Fruit fly (Drosophila melanogaster): ENCODE results near the gene Sytbeta.

Sytbeta gene

DNA sequence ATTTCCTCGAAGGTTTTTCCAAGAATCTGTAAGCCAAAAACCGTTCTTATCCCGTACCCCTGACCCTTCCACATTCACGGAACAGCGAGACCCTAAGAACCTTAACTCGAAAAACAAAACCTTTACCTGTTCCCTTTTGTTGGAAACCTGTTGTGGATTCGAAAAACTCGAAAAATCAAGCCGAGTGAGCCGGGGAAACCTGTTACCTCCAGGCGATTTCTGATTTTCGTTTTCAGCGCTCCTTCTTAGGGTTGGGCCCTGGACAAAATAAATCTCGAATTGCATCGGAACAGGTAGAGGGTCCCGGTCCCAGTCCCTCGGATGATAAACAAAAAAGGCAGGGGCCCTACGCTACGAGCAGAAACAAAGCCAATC is 91.5 kb downstream of the Sytbeta start:
- TF ChIP-seq noc (tag; optimal IDR thresholded peaks at IDR 0.05), result no peak

DNA sequence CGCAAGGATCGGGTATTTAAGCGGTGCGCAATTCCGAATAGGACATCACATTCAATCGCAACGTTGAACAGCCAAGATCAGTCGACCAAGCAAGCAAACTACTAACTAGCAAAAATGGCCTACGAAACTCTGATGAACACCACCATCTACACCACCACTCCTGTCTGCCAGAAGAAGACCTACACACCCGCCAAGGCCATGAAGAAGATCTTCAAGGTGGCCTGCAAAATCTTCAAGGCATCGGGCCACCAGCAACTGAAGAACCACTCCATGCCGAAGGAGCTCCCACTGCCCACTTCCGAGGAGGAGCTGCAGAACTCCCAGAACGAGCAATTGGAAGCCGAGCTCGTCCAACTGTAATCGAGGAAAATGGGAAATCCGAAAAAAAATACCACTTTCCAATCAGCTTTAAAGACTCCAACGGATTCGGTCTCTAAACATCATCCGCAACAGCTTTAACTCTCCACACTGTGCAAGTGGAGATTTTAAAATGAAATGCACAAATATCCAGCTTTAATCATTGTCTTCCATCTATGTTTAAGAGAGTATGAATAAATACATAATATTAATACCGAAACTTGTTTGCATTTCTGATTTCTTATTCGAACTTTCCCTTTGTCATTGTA is 92.0 kb downstream of the Sytbeta start, which contains the start of gene Brd:
Gene Brd, plus strand, starts transcription at position 43 of the 626 bp plus-strand sequence.
- no peak for TF ChIP-seq noc (tag; optimal IDR thresholded peaks at IDR 0.05)

DNA sequence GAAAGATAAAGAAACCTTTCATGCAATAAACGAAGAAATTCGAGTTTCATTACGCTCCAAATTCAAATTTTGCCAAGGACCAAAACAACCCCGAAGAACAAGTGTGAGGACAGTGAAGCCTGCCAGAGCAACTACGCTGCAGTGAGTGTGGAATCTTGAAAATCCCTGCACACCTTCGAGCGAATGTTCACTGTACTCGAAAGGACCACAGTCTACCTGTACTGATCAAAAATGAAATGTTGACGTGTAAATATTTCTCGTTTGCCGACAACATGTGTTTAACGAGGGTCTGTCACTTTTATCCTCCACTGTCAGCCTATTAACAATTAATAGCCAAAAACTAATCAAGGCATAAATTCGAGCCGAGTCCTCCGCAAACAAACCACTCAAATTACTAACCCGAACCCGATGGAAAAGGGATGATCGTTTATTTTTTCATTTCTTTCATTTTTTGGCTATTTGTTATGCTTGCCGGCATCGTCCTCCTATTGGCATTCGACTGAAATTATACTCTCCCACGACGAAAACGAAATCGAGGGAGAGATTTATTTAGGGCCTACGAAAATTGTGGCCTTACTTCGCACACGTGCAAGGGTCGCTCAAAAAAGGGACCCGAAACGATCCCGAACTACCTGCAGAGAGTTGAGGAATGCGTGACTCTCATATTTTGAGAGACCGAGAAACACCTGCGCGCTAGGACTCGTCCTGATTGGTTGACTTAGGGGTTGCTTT is 92.7 kb downstream of the Sytbeta start:
- TF ChIP-seq noc (tag; optimal IDR thresholded peaks at IDR 0.05), result no peak

DNA sequence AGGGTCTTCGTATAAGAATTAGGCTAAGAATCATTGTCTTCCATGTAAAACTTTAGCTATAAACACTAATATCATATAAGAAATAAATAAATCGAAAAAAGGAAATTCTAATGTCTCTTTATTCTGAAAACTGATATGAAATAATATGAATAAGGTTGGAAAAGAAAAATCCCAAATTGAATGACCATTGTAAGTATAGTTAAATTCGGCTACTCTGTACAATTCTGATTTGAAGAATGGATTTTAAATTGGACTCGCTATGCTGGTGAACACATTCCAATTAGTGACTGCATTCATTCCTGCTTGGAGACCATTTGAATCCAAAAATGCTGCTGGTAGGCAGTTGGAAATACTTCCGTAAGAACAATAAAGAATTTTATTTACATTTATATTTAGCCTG is 94.6 kb downstream of the Sytbeta start:
- no peak for TF ChIP-seq noc (tag; optimal IDR thresholded peaks at IDR 0.05)

DNA sequence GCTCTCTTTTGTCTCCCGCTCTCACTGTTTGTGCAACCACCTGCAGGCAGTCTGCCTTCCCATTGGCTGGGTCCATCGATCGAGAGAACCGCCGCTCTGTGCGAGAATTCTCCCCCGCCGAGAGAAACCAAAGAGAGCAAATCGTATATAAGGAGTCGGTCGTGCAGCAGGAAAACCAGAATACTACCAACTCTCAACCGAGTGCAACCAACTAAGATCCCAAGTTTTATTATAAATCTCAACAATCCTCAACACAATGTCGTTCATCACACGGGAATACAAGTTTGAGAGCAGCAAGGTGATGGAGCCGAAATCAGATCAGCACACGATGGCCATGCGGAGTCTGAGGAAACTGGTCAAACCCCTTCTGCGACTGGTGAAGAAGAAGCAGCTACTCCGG is 95.6 kb downstream of the Sytbeta start, which contains the start of gene Tom:
Gene Tom, plus strand, starts transcription at position 174 of the 400 bp plus-strand sequence.
- no peak for TF ChIP-seq noc (tag; optimal IDR thresholded peaks at IDR 0.05)

DNA sequence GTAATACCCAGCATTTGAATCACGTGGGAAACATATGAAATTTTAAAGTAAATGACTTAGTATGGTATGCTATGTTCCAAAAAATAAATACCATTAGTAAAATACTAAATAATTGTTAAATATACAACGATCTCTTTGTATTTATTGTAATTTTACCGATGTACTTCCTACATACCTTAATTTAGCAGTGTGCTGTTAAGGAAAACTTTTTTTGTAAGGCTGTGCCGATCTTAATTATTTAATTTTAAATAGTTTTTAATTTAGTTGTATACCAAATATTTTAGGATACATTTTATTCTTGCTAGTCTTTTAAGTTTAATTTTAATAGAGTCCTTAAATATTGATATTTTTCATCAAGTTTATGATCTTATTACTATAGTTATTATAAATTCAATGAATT is 96.2 kb downstream of the Sytbeta start:
- no peak for TF ChIP-seq noc (tag; optimal IDR thresholded peaks at IDR 0.05)

DNA sequence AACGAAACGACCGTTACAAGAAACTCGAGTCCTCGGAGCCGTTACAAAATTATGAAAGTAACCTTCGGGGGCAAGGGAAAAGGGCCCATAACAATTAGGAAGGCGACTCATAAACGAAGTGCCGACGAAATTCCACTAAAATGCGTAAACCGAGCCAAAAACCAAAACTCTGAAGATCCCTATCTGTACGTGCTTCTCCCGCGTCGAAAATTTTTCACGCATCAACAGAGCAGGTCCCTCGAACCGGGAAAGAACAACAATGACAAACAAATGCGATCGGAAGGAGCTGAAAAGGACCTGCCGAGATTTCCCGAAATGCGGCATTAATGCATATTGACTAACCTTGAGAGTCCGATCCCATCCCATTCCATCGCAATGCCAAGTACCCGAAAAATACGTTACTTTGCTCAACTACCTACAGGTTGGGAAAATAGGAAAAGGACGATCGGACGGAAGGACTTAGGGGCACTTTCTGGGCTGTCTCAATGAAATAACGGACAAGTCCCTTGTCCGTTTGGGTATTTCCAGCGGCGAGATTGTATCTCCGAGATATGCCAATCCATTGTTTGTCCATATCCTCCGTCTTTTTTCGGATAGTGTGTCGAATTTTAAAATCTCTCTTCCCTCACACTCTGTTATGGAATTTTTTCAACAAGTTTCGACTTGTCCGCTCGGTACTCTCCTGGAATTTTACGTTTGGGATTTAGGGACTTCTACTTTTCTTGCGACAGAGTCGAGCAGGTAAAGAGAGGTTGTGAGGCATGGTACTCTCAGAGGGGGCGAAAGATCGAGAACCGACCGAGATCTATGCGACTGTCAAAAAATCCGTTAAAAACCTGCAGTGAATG is 96.9 kb downstream of the Sytbeta start:
- TF ChIP-seq noc (tag; optimal IDR thresholded peaks at IDR 0.05), result no peak

DNA sequence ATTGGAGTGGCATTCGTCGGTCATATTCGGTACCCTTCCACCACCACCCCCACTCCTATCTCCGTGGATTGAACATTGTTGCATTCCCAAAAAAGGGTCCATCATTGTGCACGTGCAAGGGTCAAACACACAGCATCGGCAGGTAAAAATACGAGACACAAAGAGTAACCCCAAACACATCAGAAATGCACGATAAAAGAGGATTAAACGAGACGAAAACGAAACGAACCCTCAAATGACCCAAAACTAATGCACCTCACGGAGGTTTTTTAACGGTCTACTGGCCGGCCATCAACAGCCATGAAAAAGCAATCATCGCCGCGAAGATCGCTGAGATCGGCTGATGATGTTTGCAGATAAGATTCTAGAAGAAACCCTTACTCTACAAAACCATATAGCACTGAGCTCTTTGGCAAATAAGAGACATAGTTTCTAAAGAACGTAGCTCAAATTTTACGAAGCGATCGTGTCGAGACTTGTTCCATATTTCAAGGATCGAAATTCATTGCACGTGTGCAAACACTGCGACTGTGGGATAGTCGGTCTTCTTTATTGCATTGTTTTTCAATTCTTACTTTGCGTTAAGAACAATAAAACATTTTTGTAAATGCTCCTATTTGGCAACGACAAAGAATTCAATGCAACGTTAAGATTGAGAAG is 98.4 kb downstream of the Sytbeta start:
- no peak for TF ChIP-seq noc (tag; optimal IDR thresholded peaks at IDR 0.05)

DNA sequence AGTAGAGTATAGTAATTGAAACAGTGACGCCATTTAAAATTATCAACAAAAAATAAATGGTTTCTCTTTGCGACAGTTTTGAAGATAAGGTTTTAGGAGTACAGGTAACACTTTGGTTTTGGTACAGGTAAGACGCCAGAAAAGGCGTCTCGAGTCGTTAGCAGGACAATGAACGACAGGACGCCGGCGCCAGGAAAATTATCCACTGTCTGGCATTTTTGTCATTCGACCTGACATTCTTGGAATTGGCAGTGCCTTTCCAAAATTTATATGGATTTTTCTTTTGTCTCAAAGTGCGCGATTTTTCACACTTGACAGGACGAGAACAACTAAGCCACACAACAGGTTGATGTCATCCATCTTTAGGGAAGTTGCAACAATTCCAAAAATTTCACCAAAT is 99.9 kb downstream of the Sytbeta start:
- TF ChIP-seq noc (tag; optimal IDR thresholded peaks at IDR 0.05), result no peak
